Fruit fly (Drosophila melanogaster) whole organism, embryonic: ENCODE data around the gene nerfin-2.

Experiments used
- CG10462 ChIP-seq: fragments of 200-800 bp; sonication (Bioruptor generic); optimal IDR thresholded peaks from 2 replicates; lab custom pipeline; 2016; ENCODE audit warnings: missing biosample characterization, missing genetic modification characterization
- CG10959 ChIP-seq: fragments of 200-800 bp; sonication (Bioruptor generic); IDR thresholded peaks from 2 replicates; pipeline ENCODE4 v1.3.6; 2022; ENCODE audit warnings: missing biosample characterization, missing genetic modification characterization
- CG14050 ChIP-seq: fragments of 200-800 bp; sonication (Bioruptor generic); IDR thresholded peaks from 3 replicates; pipeline ENCODE4 v1.3.6; 2022; ENCODE audit warnings: missing biosample characterization, missing genetic modification characterization
- CG15269 ChIP-seq: fragments of 200-800 bp; sonication (Bioruptor generic); optimal IDR thresholded peaks from 2 replicates; lab custom pipeline; 2018; ENCODE audit warnings: missing biosample characterization, mild to moderate bottlenecking, missing genetic modification characterization, moderate library complexity
- CG1529 ChIP-seq: fragments of 200-800 bp; sonication (Bioruptor generic); optimal IDR thresholded peaks from 3 replicates; lab custom pipeline; 2018; ENCODE audit warnings: missing biosample characterization, missing genetic modification characterization
- CG1603 ChIP-seq: fragments of 200-800 bp; sonication (Bioruptor generic); optimal IDR thresholded peaks from 2 replicates; lab custom pipeline; 2019; ENCODE audit warnings: missing biosample characterization, mild to moderate bottlenecking, missing genetic modification characterization, moderate library complexity
- CG1832 ChIP-seq: fragments of 200-800 bp; sonication (Bioruptor generic); optimal IDR thresholded peaks from 2 replicates; lab custom pipeline; 2017; ENCODE audit warnings: missing biosample characterization, mild to moderate bottlenecking, missing genetic modification characterization, inconsistent platforms
- CG18619 ChIP-seq: fragments of 200-800 bp; sonication (Bioruptor generic); optimal IDR thresholded peaks from 3 replicates; lab custom pipeline; 2017; ENCODE audit warnings: missing biosample characterization, mild to moderate bottlenecking, missing genetic modification characterization
- CG32767 ChIP-seq: fragments of 200-800 bp; sonication (Bioruptor generic); IDR thresholded peaks from 2 replicates; pipeline ENCODE4 v1.3.6; 2022; ENCODE audit warnings: missing biosample characterization, missing genetic modification characterization
- CG34376 ChIP-seq: fragments of 200-800 bp; sonication (Bioruptor generic); optimal IDR thresholded peaks from 2 replicates; lab custom pipeline; 2018; ENCODE audit warnings: missing biosample characterization, mild to moderate bottlenecking, missing genetic modification characterization
- CG3995 ChIP-seq: fragments of 200-800 bp; sonication (Bioruptor generic); optimal IDR thresholded peaks from 3 replicates; lab custom pipeline; 2016; ENCODE audit warnings: missing biosample characterization, missing genetic modification characterization
- CG4404 ChIP-seq: fragments of 200-800 bp; sonication (Bioruptor generic); IDR thresholded peaks from 2 replicates; pipeline ENCODE4 v1.3.6; 2022; ENCODE audit warnings: missing biosample characterization, missing genetic modification characterization
- CG4820 ChIP-seq: fragments of 200-800 bp; sonication (Bioruptor generic); optimal IDR thresholded peaks from 3 replicates; lab custom pipeline; 2016; ENCODE audit warnings: missing biosample characterization, missing genetic modification characterization
- CG6791 ChIP-seq: fragments of 200-800 bp; sonication (Bioruptor generic); IDR thresholded peaks from 3 replicates; pipeline ENCODE4 v1.3.6; 2022; ENCODE audit warnings: missing biosample characterization, missing genetic modification characterization; ENCODE audit not compliant: partially characterized antibody
- CG7839 ChIP-seq: fragments of 200-800 bp; sonication (Bioruptor generic); optimal IDR thresholded peaks from 3 replicates; lab custom pipeline; 2018; ENCODE audit warnings: missing biosample characterization, mild to moderate bottlenecking, missing genetic modification characterization, moderate library complexity
- CG9876 ChIP-seq: fragments of 200-800 bp; sonication (Bioruptor generic); optimal IDR thresholded peaks from 2 replicates; lab custom pipeline; 2016; ENCODE audit warnings: missing biosample characterization, missing genetic modification characterization
- Dip2 ChIP-seq: fragments of 200-800 bp; sonication (Bioruptor generic); IDR thresholded peaks from 2 replicates; pipeline ENCODE4 v1.3.6; 2022; ENCODE audit warnings: missing biosample characterization, missing genetic modification characterization
- Drgx ChIP-seq: fragments of 200-800 bp; sonication (Bioruptor generic); IDR thresholded peaks from 2 replicates; pipeline ENCODE4 v1.3.6; 2022; ENCODE audit warnings: missing biosample characterization, missing genetic modification characterization
- E2f2 ChIP-seq: fragments of 200-800 bp; sonication (Bioruptor generic); IDR thresholded peaks from 2 replicates; pipeline ENCODE4 v1.3.6; 2022; ENCODE audit warnings: missing biosample characterization, missing genetic modification characterization
- Elba2 ChIP-seq: fragments of 200-800 bp; sonication (Bioruptor generic); optimal IDR thresholded peaks from 3 replicates; lab custom pipeline; 2016; ENCODE audit warnings: missing biosample characterization, missing genetic modification characterization
- Gug ChIP-seq: fragments of 200-800 bp; sonication (Bioruptor generic); IDR thresholded peaks from 4 replicates; pipeline ENCODE4 v1.3.6; 2022; ENCODE audit warnings: missing biosample characterization, missing genetic modification characterization
- Hand ChIP-seq: fragments of 200-800 bp; sonication (Bioruptor generic); optimal IDR thresholded peaks from 2 replicates; lab custom pipeline; 2017; ENCODE audit warnings: mild to moderate bottlenecking, missing biosample characterization, missing genetic modification reagents, missing genetic modification characterization
- Hr3 ChIP-seq: fragments of 200-800 bp; sonication (Bioruptor generic); optimal IDR thresholded peaks from 3 replicates; lab custom pipeline; 2016; ENCODE audit warnings: missing biosample characterization, missing genetic modification characterization
- MTF-1 ChIP-seq: fragments of 200-800 bp; sonication (Bioruptor generic); optimal IDR thresholded peaks from 2 replicates; lab custom pipeline; 2018; ENCODE audit warnings: missing biosample characterization, mild to moderate bottlenecking, missing genetic modification characterization, borderline replicate concordance
- Neu2 ChIP-seq: fragments of 200-800 bp; sonication (Bioruptor generic); optimal IDR thresholded peaks from 3 replicates; lab custom pipeline; 2016; ENCODE audit warnings: missing biosample characterization, missing genetic modification characterization, borderline replicate concordance
- NfI ChIP-seq: fragments of 200-800 bp; sonication (Bioruptor generic); optimal IDR thresholded peaks from 3 replicates; lab custom pipeline; 2018; ENCODE audit warnings: missing biosample characterization, mild to moderate bottlenecking, missing genetic modification characterization, moderate library complexity
- Side ChIP-seq: fragments of 200-800 bp; sonication (Bioruptor generic); optimal IDR thresholded peaks from 2 replicates; lab custom pipeline; 2016; ENCODE audit warnings: missing biosample characterization, missing genetic modification characterization
- Sox100B ChIP-seq: fragments of 200-800 bp; sonication (Bioruptor generic); optimal IDR thresholded peaks from 3 replicates; lab custom pipeline; 2018; ENCODE audit warnings: missing biosample characterization, mild to moderate bottlenecking, missing genetic modification characterization
- Tbp ChIP-seq: fragments of >200 bp; optimal IDR thresholded peaks from 2 replicates; lab custom pipeline; 2018; ENCODE audit warnings: missing biosample characterization, missing genetic modification characterization
- bab2 ChIP-seq: fragments of 200-800 bp; sonication (Bioruptor generic); optimal IDR thresholded peaks from 2 replicates; lab custom pipeline; 2016; ENCODE audit warnings: missing biosample characterization, missing genetic modification characterization
- cas ChIP-seq: fragments of 200-800 bp; sonication (Bioruptor generic); IDR thresholded peaks from 2 replicates; pipeline ENCODE4 v1.3.6; 2022; ENCODE audit warnings: missing biosample characterization, missing genetic modification characterization
- caup ChIP-seq: fragments of 200-800 bp; sonication (Bioruptor generic); optimal IDR thresholded peaks from 3 replicates; lab custom pipeline; 2017; ENCODE audit warnings: missing biosample characterization, mild to moderate bottlenecking, missing genetic modification characterization, moderate library complexity; ENCODE audit not compliant: severe bottlenecking
- chm ChIP-seq: fragments of 200-800 bp; sonication (Bioruptor generic); IDR thresholded peaks from 2 replicates; pipeline ENCODE4 v1.3.6; 2022; ENCODE audit warnings: missing biosample characterization, missing genetic modification characterization
- danr ChIP-seq: fragments of 200-800 bp; sonication (Bioruptor generic); IDR thresholded peaks from 2 replicates; pipeline ENCODE4 v1.3.6; 2022; ENCODE audit warnings: missing biosample characterization, missing genetic modification characterization
- dimm ChIP-seq: fragments of 200-800 bp; sonication (Bioruptor generic); IDR thresholded peaks from 2 replicates; pipeline ENCODE4 v1.3.6; 2022; ENCODE audit warnings: missing biosample characterization, missing genetic modification characterization
- dm ChIP-seq: fragments of 200-800 bp; sonication (Bioruptor generic); optimal IDR thresholded peaks from 3 replicates; lab custom pipeline; 2016; ENCODE audit warnings: missing biosample characterization, missing genetic modification characterization
- ewg ChIP-seq: fragments of 200-800 bp; sonication (Bioruptor generic); optimal IDR thresholded peaks from 3 replicates; lab custom pipeline; 2017; ENCODE audit warnings: mild to moderate bottlenecking, missing biosample characterization, missing genetic modification reagents, missing genetic modification characterization
- hth ChIP-seq: fragments of >200 bp; optimal IDR thresholded peaks from 2 replicates; lab custom pipeline; 2017; ENCODE audit warnings: inconsistent platforms
- knrl ChIP-seq: fragments of 200-800 bp; sonication (Bioruptor generic); IDR thresholded peaks from 3 replicates; pipeline ENCODE4 v1.3.6; 2022; ENCODE audit warnings: missing biosample characterization, missing genetic modification characterization; ENCODE audit not compliant: partially characterized antibody
- otp ChIP-seq: fragments of 200-800 bp; sonication (Bioruptor generic); IDR thresholded peaks from 3 replicates; pipeline ENCODE4, ENCODE4 v1.3.6; 2022; ENCODE audit warnings: missing biosample characterization, missing genetic modification characterization
- pan ChIP-seq, 4 experiments: fragments of >200 bp in 3 of 4; fragments of 200-800 bp in 1 of 4; sonication (Bioruptor generic) in 1 of 4; optimal IDR thresholded peaks in 3 of 4; IDR thresholded peaks in 1 of 4; 2 replicates each; pipeline versions ENCODE4 v1.3.6 to Lab custom; 2017 to 2022; ENCODE audit warnings: missing biosample characterization in 2 of 4, missing genetic modification characterization in 2 of 4, mixed read lengths in 1 of 4
- ro ChIP-seq: fragments of 200-800 bp; sonication (Bioruptor generic); IDR thresholded peaks from 2 replicates; pipeline ENCODE4 v1.3.6; 2022; ENCODE audit warnings: missing biosample characterization, missing genetic modification characterization
- sc ChIP-seq, 3 experiments: fragments of >200 bp in 2 of 3; fragments of 200-800 bp in 1 of 3; sonication (Bioruptor generic) in 1 of 3; optimal IDR thresholded peaks; 2 replicates in 2 of 3; 3 replicates in 1 of 3; lab custom pipeline; 2017; ENCODE audit warnings: mild to moderate bottlenecking in 1 of 3, missing biosample characterization in 1 of 3, missing genetic modification characterization in 1 of 3, missing genetic modification reagents in 1 of 3
- shn ChIP-seq: fragments of 200-800 bp; sonication (Bioruptor generic); optimal IDR thresholded peaks from 3 replicates; lab custom pipeline; 2016; ENCODE audit warnings: missing biosample characterization, missing genetic modification characterization
- sim ChIP-seq: fragments of 200-800 bp; sonication (Bioruptor generic); IDR thresholded peaks from 2 replicates; pipeline ENCODE4 v1.3.6; 2022; ENCODE audit warnings: missing biosample characterization, missing genetic modification characterization
- slp2 ChIP-seq: fragments of 200-800 bp; sonication (Bioruptor generic); optimal IDR thresholded peaks from 2 replicates; lab custom pipeline; 2016; ENCODE audit warnings: missing biosample characterization, missing genetic modification characterization
- toy ChIP-seq: fragments of 200-800 bp; sonication (Bioruptor generic); IDR thresholded peaks from 2 replicates; pipeline ENCODE4 v1.3.6; 2022; ENCODE audit warnings: missing biosample characterization, missing genetic modification characterization
- trem ChIP-seq: fragments of 200-800 bp; optimal IDR thresholded peaks from 3 replicates; lab custom pipeline; 2019; ENCODE audit warnings: missing biosample characterization, mild to moderate bottlenecking, missing genetic modification characterization, moderate library complexity
- vvl ChIP-seq: fragments of 200-800 bp; sonication (Bioruptor generic); IDR thresholded peaks from 2 replicates; pipeline ENCODE4 v1.3.6; 2022; ENCODE audit warnings: missing biosample characterization, missing genetic modification characterization

Gene nerfin-2

dm6 chr3R:10097531-10098295 is 26.8 kb downstream of the nerfin-2 start (continued):
- TF ChIP-seq chm (peak; percentile 56; the same call in 1 of the 2 replicates), CG1603 (tag; lab: Kevin White, UChicago) (peak; percentile 53), dm (peak; percentile 2), CG34376 (GFP tag; lab: Kevin White, UChicago) (peak; percentile 99), Neu2 (no peak), Gug (GFP tag; lab: Robert Waterston, UW) (peak; percentile 58; the same call in 2 of the 4 replicates), otp (GFP tag; lab: Robert Waterston, UW) (no peak), cas (GFP tag; lab: Robert Waterston, UW) (no peak), CG4404 (GFP tag; lab: Robert Waterston, UW) (no peak), sc (optimal IDR thresholded peaks at IDR 0.05; lab: Kevin White, UChicago) (no peak), sc (GFP tag; optimal IDR thresholded peaks at IDR 0.05; lab: Kevin White, UChicago) (no peak), CG1832 (GFP tag; lab: Kevin White, UChicago) (no peak), Side (peak; percentile 46), CG4820 (GFP tag; lab: Kevin White, UChicago) (peak; percentile 33), Hr3 (GFP tag; lab: Kevin White, UChicago) (peak; percentile 52), slp2 (GFP tag; lab: Kevin White, UChicago) (peak; percentile 49), caup (GFP tag; lab: Kevin White, UChicago) (peak; percentile 71), sim (no peak), Drgx (GFP tag; lab: Robert Waterston, UW) (0 out of 2 replicates have a peak, but pooled peaks have one; percentile 6), hth (lab: Kevin White, UChicago) (no peak), bab2 (GFP tag; lab: Kevin White, UChicago) (peak; percentile 66), shn (GFP tag; lab: Kevin White, UChicago) (peak; percentile 57), trem (tag; lab: Kevin White, UChicago) (no peak), vvl (GFP tag; lab: Robert Waterston, UW) (peak; percentile 66), CG15269 (tag; lab: Kevin White, UChicago) (peak; percentile 82), Sox100B (GFP tag; lab: Kevin White, UChicago) (peak; percentile 70), CG6791 (GFP tag; lab: Robert Waterston, UW) (no peak), CG9876 (GFP tag; lab: Kevin White, UChicago) (peak; percentile 10), NfI (GFP tag; lab: Kevin White, UChicago) (peak; percentile 76), CG10462 (GFP tag; lab: Kevin White, UChicago) (peak; percentile 13), dimm (GFP tag; lab: Robert Waterston, UW) (no peak), CG18619 (GFP tag; lab: Kevin White, UChicago) (peak; percentile 62), ewg (peak; percentile 38), knrl (GFP tag; lab: Robert Waterston, UW) (no peak), E2f2 (peak; percentile 32; the same call in 1 of the 2 replicates), pan (optimal IDR thresholded peaks at IDR 0.05; lab: Kevin White, UChicago) (no peak), pan (GFP tag; optimal IDR thresholded peaks at IDR 0.05 in 1 of 2, IDR thresholded peaks at IDR 0.05 in 1 of 2) (peak in 1 of 2 experiments; percentile 48), CG32767 (peak; percentile 65; the same call in 1 of the 2 replicates), CG3995 (GFP tag; lab: Kevin White, UChicago) (peak; percentile 46), CG1529 (GFP tag; lab: Kevin White, UChicago) (peak; percentile 37), CG7839 (peak; percentile 76), ro (GFP tag; lab: Robert Waterston, UW) (no peak), Hand (GFP tag; lab: Kevin White, UChicago) (peak; percentile 56), toy (GFP tag; lab: Robert Waterston, UW) (no peak), MTF-1 (GFP tag; lab: Kevin White, UChicago) (no peak), Elba2 (GFP tag; lab: Kevin White, UChicago) (no peak), CG10959 (GFP tag; lab: Robert Waterston, UW) (no peak), CG14050 (GFP tag; lab: Robert Waterston, UW) (peak; percentile 34; the same call in 1 of the 3 replicates), Dip2 (no peak), danr (GFP tag; lab: Robert Waterston, UW) (no peak), Tbp (GFP tag; lab: Kevin White, UChicago) (no peak)
